Fruit fly (Drosophila melanogaster): ENCODE data around the gene Traf6.
A peak's percentile ranks its signal among the peaks of the same experiment; 100 is the strongest.

Gene Traf6

dm6 chrX:8205625-8206252 lies 48.6 kb upstream of the Traf6 start:
- TF ChIP-seq Fer3 (tag; optimal IDR thresholded peaks at IDR 0.05) (peak; percentile 25), ERR (GFP tag; optimal IDR thresholded peaks at IDR 0.05) (no peak), CG34224 (GFP tag; IDR thresholded peaks at IDR 0.05; ENCODE audit: partially characterized antibody) (no peak), ap (GFP tag; IDR thresholded peaks at IDR 0.05) (0 out of 2 replicates have a peak, but pooled peaks have one; percentile 28), Xbp1 (GFP tag; optimal IDR thresholded peaks at IDR 0.05) (peak; percentile 33), H2.0 (GFP tag; IDR thresholded peaks at IDR 0.05) (peak; percentile 47; the same call in 1 of the 2 replicates), Hr51 (GFP tag; optimal IDR thresholded peaks at IDR 0.05) (peak in 1 of 2 experiments; percentile 79), CG7839 (tag; optimal IDR thresholded peaks at IDR 0.05) (peak; percentile 68), CG2678 (tag; optimal IDR thresholded peaks at IDR 0.05) (peak; percentile 75), Pdp1 (GFP tag; optimal IDR thresholded peaks at IDR 0.05) (peak in 1 of 2 experiments; percentile 71), CG10565 (GFP tag; optimal IDR thresholded peaks at IDR 0.05) (no peak), CoRest (tag; optimal IDR thresholded peaks at IDR 0.05) (peak; percentile 44), Oli (tag; optimal IDR thresholded peaks at IDR 0.05) (peak; percentile 57), CG10979 (tag; optimal IDR thresholded peaks at IDR 0.05) (peak; percentile 22), CG9437 (GFP tag; optimal IDR thresholded peaks at IDR 0.05) (peak; percentile 5), row (GFP tag; IDR thresholded peaks at IDR 0.05) (peak; percentile 61; the same call in 2 of the 3 replicates), Jarid2 (GFP tag; optimal IDR thresholded peaks at IDR 0.05) (no peak), tio (GFP tag; optimal IDR thresholded peaks at IDR 0.05) (peak; percentile 13), CG30403 (GFP tag; optimal IDR thresholded peaks at IDR 0.05) (peak; percentile 25), sens (GFP tag) (peak; percentile 59), cg (GFP tag; optimal IDR thresholded peaks at IDR 0.05) (peak; percentile 54), E2f1 (GFP tag; IDR thresholded peaks at IDR 0.05) (peak; percentile 43; the same call in 1 of the 2 replicates), Med (GFP tag) (peak; percentile 36), CHES-1-like (GFP tag; optimal IDR thresholded peaks at IDR 0.05) (no peak), Oaz (GFP tag; IDR thresholded peaks at IDR 0.05) (0 out of 2 replicates have a peak, but pooled peaks have one; percentile 26), CG17385 (GFP tag; optimal IDR thresholded peaks at IDR 0.05) (peak; percentile 23), Rfx (GFP tag; IDR thresholded peaks at IDR 0.05) (peak; percentile 44; the same call in 1 of the 2 replicates), CG11398 (GFP tag; optimal IDR thresholded peaks at IDR 0.05) (no peak), CG17328 (GFP tag; IDR thresholded peaks at IDR 0.05) (no peak), wor (GFP tag; IDR thresholded peaks at IDR 0.05) (peak; percentile 40; the same call in 1 of the 2 replicates), chm (GFP tag; IDR thresholded peaks at IDR 0.05) (no peak), CG10267 (tag; optimal IDR thresholded peaks at IDR 0.05) (peak; percentile 4), dysf (GFP tag; IDR thresholded peaks at IDR 0.05) (peak; percentile 61; the same call in 2 of the 3 replicates), Ssrp (tag; optimal IDR thresholded peaks at IDR 0.05) (peak; percentile 39), ATbp (GFP tag; optimal IDR thresholded peaks at IDR 0.05) (peak; percentile 6), CG10147 (GFP tag; optimal IDR thresholded peaks at IDR 0.05) (peak; percentile 0), hkb (optimal IDR thresholded peaks at IDR 0.05) (no peak), hkb (GFP tag; IDR thresholded peaks at IDR 0.05) (peak; percentile 67), CG4820 (GFP tag; optimal IDR thresholded peaks at IDR 0.05) (peak; percentile 23), Blimp-1 (GFP tag; optimal IDR thresholded peaks at IDR 0.05) (peak; percentile 59), CG10366 (GFP tag; IDR thresholded peaks at IDR 0.05) (peak; percentile 36), fd3F (GFP tag; optimal IDR thresholded peaks at IDR 0.05) (peak; percentile 10), luna (GFP tag; optimal IDR thresholded peaks at IDR 0.05) (no peak), Stat92E (GFP tag; optimal IDR thresholded peaks at IDR 0.05) (no peak), fd96Cb (tag; optimal IDR thresholded peaks at IDR 0.05) (peak; percentile 42), unpg (GFP tag; optimal IDR thresholded peaks at IDR 0.05) (peak; percentile 57), stc (GFP tag; IDR thresholded peaks at IDR 0.05) (peak; percentile 70), Atf3 (GFP tag; optimal IDR thresholded peaks at IDR 0.05) (no peak), ranshi (GFP tag; IDR thresholded peaks at IDR 0.05) (peak; percentile 52; the same call in 1 of the 2 replicates)

Measured in whole organism, embryonic.